Worm (Caenorhabditis elegans) whole organism, L3 larva: ENCODE results near the gene str-220.

Experiments
- R02D3.7 ChIP-seq: fragments of 150-350 bp; optimal IDR thresholded peaks from 2 replicates; lab custom pipeline; 2014; ENCODE audit warnings: missing biosample characterization, missing genetic modification characterization
- ZK546.5 ChIP-seq: sonication (generic microtip); optimal IDR thresholded peaks from 2 replicates; lab custom pipeline; 2017; ENCODE audit warnings: missing biosample characterization, missing genetic modification characterization
- ama-1 ChIP-seq: fragments of 150-350 bp; optimal IDR thresholded peaks from 2 replicates; lab custom pipeline; 2018
- ceh-28 ChIP-seq: fragments of 150-350 bp; optimal IDR thresholded peaks from 2 replicates; lab custom pipeline; 2014; ENCODE audit warnings: missing biosample characterization, missing genetic modification reagents, missing genetic modification characterization
- ceh-82 ChIP-seq: fragments of 150-350 bp; optimal IDR thresholded peaks from 2 replicates; lab custom pipeline; 2014; ENCODE audit warnings: missing biosample characterization, missing genetic modification characterization
- ceh-9 ChIP-seq: sonication (generic microtip); optimal IDR thresholded peaks from 2 replicates; lab custom pipeline; 2018; ENCODE audit warnings: missing biosample characterization, missing genetic modification characterization
- daf-12 ChIP-seq: fragments of 150-350 bp; optimal IDR thresholded peaks from 2 replicates; lab custom pipeline; 2014; ENCODE audit warnings: missing biosample characterization, missing genetic modification reagents, missing genetic modification characterization
- egl-27 ChIP-seq: sonication (generic microtip); optimal IDR thresholded peaks from 4 replicates; lab custom pipeline; 2017; ENCODE audit warnings: missing biosample characterization, missing genetic modification reagents, missing genetic modification characterization
- elt-1 ChIP-seq: fragments of 150-350 bp; optimal IDR thresholded peaks from 2 replicates; lab custom pipeline; 2014; ENCODE audit warnings: missing biosample characterization, missing genetic modification characterization
- elt-2 ChIP-seq: sonication (generic microtip); optimal IDR thresholded peaks from 2 replicates; lab custom pipeline; 2016; ENCODE audit warnings: missing genetic modification reagents, mild to moderate bottlenecking, missing genetic modification characterization, missing compliant biosample characterization
- elt-3 ChIP-seq, 3 experiments: fragments of 150-350 bp in 1 of 3; sonication (generic microtip) in 2 of 3; optimal IDR thresholded peaks; 2 replicates in 2 of 3; 4 replicates in 1 of 3; lab custom pipeline; 2014 to 2017; ENCODE audit warnings: missing biosample characterization in 3 of 3, missing genetic modification characterization in 3 of 3
- fkh-10 ChIP-seq: sonication (generic microtip); optimal IDR thresholded peaks from 2 replicates; lab custom pipeline; 2017; ENCODE audit warnings: missing biosample characterization, missing genetic modification reagents, missing genetic modification characterization
- fkh-2 ChIP-seq: fragments of 150-350 bp; optimal IDR thresholded peaks from 2 replicates; lab custom pipeline; 2014; ENCODE audit warnings: missing biosample characterization, missing genetic modification reagents, missing genetic modification characterization
- fos-1 ChIP-seq: fragments of 150-350 bp; optimal IDR thresholded peaks from 2 replicates; lab custom pipeline; 2014; ENCODE audit warnings: missing biosample characterization, missing genetic modification characterization
- lin-15B ChIP-seq: fragments of 150-350 bp; optimal IDR thresholded peaks from 2 replicates; lab custom pipeline; 2014; ENCODE audit warnings: missing biosample characterization, missing genetic modification characterization
- lsy-12 ChIP-seq: sonication (generic microtip); optimal IDR thresholded peaks from 2 replicates; lab custom pipeline; 2016; ENCODE audit warnings: mild to moderate bottlenecking, missing genetic modification characterization, missing compliant biosample characterization
- mdl-1 ChIP-seq: fragments of 150-350 bp; optimal IDR thresholded peaks from 2 replicates; lab custom pipeline; 2014; ENCODE audit warnings: missing biosample characterization, missing genetic modification characterization
- nfya-1 ChIP-seq: sonication (generic microtip); optimal IDR thresholded peaks from 2 replicates; lab custom pipeline; 2017; ENCODE audit warnings: missing genetic modification characterization, mild to moderate bottlenecking, missing compliant biosample characterization, antibody characterized with exemption, moderate library complexity; ENCODE audit not compliant: insufficient read depth
- nhr-11 ChIP-seq: fragments of 150-350 bp; optimal IDR thresholded peaks from 2 replicates; lab custom pipeline; 2014; ENCODE audit warnings: missing biosample characterization, missing genetic modification characterization
- nhr-12 ChIP-seq: fragments of 150-350 bp; optimal IDR thresholded peaks from 2 replicates; lab custom pipeline; 2014; ENCODE audit warnings: missing biosample characterization, missing genetic modification characterization
- nhr-237 ChIP-seq: fragments of 150-350 bp; optimal IDR thresholded peaks from 2 replicates; lab custom pipeline; 2014; ENCODE audit warnings: missing biosample characterization, missing genetic modification characterization
- nhr-28 ChIP-seq: fragments of 150-350 bp; optimal IDR thresholded peaks from 2 replicates; lab custom pipeline; 2014; ENCODE audit warnings: missing biosample characterization, missing genetic modification characterization
- nhr-43 ChIP-seq: sonication (generic microtip); optimal IDR thresholded peaks from 2 replicates; lab custom pipeline; 2016; ENCODE audit warnings: mild to moderate bottlenecking, missing genetic modification characterization, missing compliant biosample characterization; ENCODE audit not compliant: poor library complexity, severe bottlenecking
- nhr-67 ChIP-seq: fragments of 150-350 bp; optimal IDR thresholded peaks from 2 replicates; lab custom pipeline; 2014; ENCODE audit warnings: missing biosample characterization, missing genetic modification characterization
- nhr-76 ChIP-seq: fragments of 150-350 bp; sonication (generic microtip); optimal IDR thresholded peaks from 5 replicates; lab custom pipeline; 2014; ENCODE audit warnings: missing biosample characterization, missing genetic modification characterization
- nhr-77 ChIP-seq: fragments of 150-350 bp; optimal IDR thresholded peaks from 2 replicates; lab custom pipeline; 2014; ENCODE audit warnings: missing biosample characterization, missing genetic modification characterization
- pha-4 ChIP-seq: fragments of 150-350 bp; optimal IDR thresholded peaks from 2 replicates; lab custom pipeline; 2014; ENCODE audit warnings: missing biosample characterization, missing genetic modification reagents, missing genetic modification characterization
- pqm-1 ChIP-seq: fragments of 150-350 bp; optimal IDR thresholded peaks from 2 replicates; lab custom pipeline; 2017; ENCODE audit warnings: missing biosample characterization, missing genetic modification characterization, inconsistent platforms
- sea-2 ChIP-seq: fragments of 150-350 bp; sonication (generic microtip); optimal IDR thresholded peaks from 4 replicates; lab custom pipeline; 2014; ENCODE audit warnings: missing biosample characterization, missing genetic modification reagents, missing genetic modification characterization
- skn-1 ChIP-seq: fragments of 150-350 bp; optimal IDR thresholded peaks from 2 replicates; lab custom pipeline; 2014; ENCODE audit warnings: missing biosample characterization, missing genetic modification characterization
- snpc-4 ChIP-seq: fragments of 150-350 bp; optimal IDR thresholded peaks from 2 replicates; lab custom pipeline; 2014; ENCODE audit warnings: missing biosample characterization, missing genetic modification characterization
- tbx-2 ChIP-seq: sonication (generic microtip); optimal IDR thresholded peaks from 2 replicates; lab custom pipeline; 2016; ENCODE audit warnings: mild to moderate bottlenecking, missing genetic modification characterization, missing compliant biosample characterization
- unc-39 ChIP-seq: sonication (generic microtip); optimal IDR thresholded peaks from 4 replicates; lab custom pipeline; 2017; ENCODE audit warnings: missing biosample characterization, missing genetic modification characterization
- unc-62 ChIP-seq: fragments of 150-350 bp; sonication (generic microtip); optimal IDR thresholded peaks from 4 replicates; lab custom pipeline; 2014; ENCODE audit warnings: missing biosample characterization, missing genetic modification reagents, missing genetic modification characterization
- zag-1 ChIP-seq: fragments of 150-350 bp; optimal IDR thresholded peaks from 2 replicates; lab custom pipeline; 2014; ENCODE audit warnings: missing biosample characterization, missing genetic modification characterization
- ztf-11 ChIP-seq: fragments of 150-350 bp; optimal IDR thresholded peaks from 2 replicates; lab custom pipeline; 2014; ENCODE audit warnings: missing biosample characterization, missing genetic modification characterization
- ztf-4 ChIP-seq: fragments of 150-350 bp; optimal IDR thresholded peaks from 2 replicates; lab custom pipeline; 2014; ENCODE audit warnings: missing biosample characterization, missing genetic modification characterization

str-220 gene

DNA sequence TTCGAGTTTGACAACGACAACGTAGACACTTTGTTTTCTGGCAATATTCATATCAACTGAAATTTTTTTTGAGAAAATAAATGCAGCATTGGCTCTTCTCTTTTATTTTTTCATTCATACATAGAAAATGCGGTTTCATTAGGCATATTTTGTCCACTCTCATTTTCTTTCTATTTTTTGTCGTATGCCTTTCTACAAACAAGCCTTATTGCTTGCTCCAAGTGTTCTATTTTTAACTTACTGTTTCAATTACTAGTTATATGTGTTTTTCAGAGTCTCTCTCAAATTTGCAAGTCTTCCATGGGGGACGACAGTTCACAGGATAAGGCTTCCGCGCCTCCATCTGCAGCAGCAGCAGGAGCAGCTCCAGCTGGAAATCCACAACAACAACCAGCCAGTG lies 34.8 kb upstream of the str-220 start, which contains the start of gene kcc-1:
Gene kcc-1 (plus strand): TSS at position 301 of the 400 bp plus-strand sequence.
- TF ChIP-seq elt-3 (tag; optimal IDR thresholded peaks at IDR 0.05; lab: Kevin White, UChicago) (no peak), mdl-1 (tag; lab: Kevin White, UChicago) (no peak), elt-2 (tag; lab: Kevin White, UChicago) (no peak), R02D3.7 (tag; lab: Kevin White, UChicago) (no peak), ceh-9 (tag; lab: Kevin White, UChicago) (no peak), ztf-11 (no peak), fkh-2 (tag; lab: Kevin White, UChicago) (no peak), nhr-237 (no peak), elt-1 (tag; lab: Kevin White, UChicago) (no peak), pqm-1 (tag; lab: Kevin White, UChicago) (no peak), snpc-4 (tag; lab: Kevin White, UChicago) (no peak), daf-12 (tag; lab: Kevin White, UChicago) (no peak), zag-1 (tag; lab: Kevin White, UChicago) (no peak), ama-1 (lab: Kevin White, UChicago) (no peak), nhr-28 (no peak), nhr-12 (no peak)
- TF ChIP-seq, all 47 proteins: peak for 0

- TF ChIP-seq unc-62 (GFP tag; lab: Kevin White, UChicago) (no peak), nhr-76 (tag; lab: Kevin White, UChicago) (no peak), ceh-28 (tag; lab: Kevin White, UChicago) (no peak), snpc-4 (tag; lab: Kevin White, UChicago) (no peak), tbx-2 (tag; lab: Kevin White, UChicago) (no peak), nhr-77 (tag; lab: Kevin White, UChicago) (no peak)
Measured at ce11 chrIV:7203696-7204095, 32.6 kb upstream of the str-220 start, which contains the start of gene R13A1.3. R13A1.3 (plus strand) TSS chrIV:7203996.

DNA sequence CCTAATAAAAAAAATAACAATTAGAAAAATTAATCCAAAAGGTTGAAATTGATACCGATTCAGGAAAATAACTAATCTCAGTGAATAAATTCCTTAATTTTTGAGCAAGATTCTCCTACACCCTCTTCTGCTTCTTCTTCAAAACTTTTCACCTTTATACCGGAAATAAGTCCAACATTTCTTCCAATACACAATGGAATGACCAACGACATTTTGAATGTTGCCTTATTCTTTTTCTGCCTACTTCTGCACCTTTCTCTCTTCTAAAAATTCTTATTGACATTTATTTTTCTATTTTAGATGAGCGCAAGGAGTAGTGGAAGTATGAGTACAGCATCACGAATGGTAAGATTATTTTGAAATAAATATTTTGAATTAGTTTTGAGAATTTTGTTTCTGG lies 25.7 kb upstream of the str-220 start, which contains the start of gene unc-8:
Gene unc-8 (plus strand): TSS at position 301 of the 400 bp plus-strand sequence.
- TF ChIP-seq elt-3 (tag; optimal IDR thresholded peaks at IDR 0.05; lab: Kevin White, UChicago) (no peak), ceh-82 (no peak), skn-1 (tag; lab: Kevin White, UChicago) (no peak), nhr-77 (tag; lab: Kevin White, UChicago) (no peak), pha-4 (no peak), nhr-43 (tag; lab: Kevin White, UChicago) (no peak), ZK546.5 (no peak), nhr-67 (no peak), ama-1 (lab: Kevin White, UChicago) (no peak), egl-27 (tag; lab: Kevin White, UChicago) (no peak), ztf-11 (no peak), nhr-11 (tag; lab: Kevin White, UChicago) (no peak), nhr-12 (no peak), fkh-2 (tag; lab: Kevin White, UChicago) (no peak), pqm-1 (tag; lab: Kevin White, UChicago) (no peak), ceh-28 (tag; lab: Kevin White, UChicago) (no peak)
- TF ChIP-seq, all 47 proteins: peak for 0

- TF ChIP-seq fkh-2 (tag; lab: Kevin White, UChicago) (no peak), elt-3 (tag; optimal IDR thresholded peaks at IDR 0.05; lab: Kevin White, UChicago) (no peak), unc-39 (tag; lab: Kevin White, UChicago) (no peak), snpc-4 (tag; lab: Kevin White, UChicago) (no peak), sea-2 (GFP tag; lab: Kevin White, UChicago) (no peak), ceh-9 (tag; lab: Kevin White, UChicago) (no peak), fos-1 (tag; lab: Kevin White, UChicago) (no peak), R02D3.7 (tag; lab: Kevin White, UChicago) (no peak), ZK546.5 (no peak)
Measured at ce11 chrIV:7195734-7196133, 24.6 kb upstream of the str-220 start, which contains the start of gene best-16. best-16 (minus strand) TSS chrIV:7195834.

ce11 chrIV:7191745-7192144 lies 20.6 kb upstream of the str-220 start, which contains the start of gene R13A1.5:
R13A1.5 (minus strand) TSS chrIV:7191845.
- TF ChIP-seq lsy-12 (tag; lab: Kevin White, UChicago), result no peak
- TF ChIP-seq nfya-1, result no peak
- TF ChIP-seq ztf-4 (tag; lab: Kevin White, UChicago), result no peak
- TF ChIP-seq nhr-28, result no peak
- no peak for TF ChIP-seq ceh-9 (tag; lab: Kevin White, UChicago)
- no peak for TF ChIP-seq sea-2 (GFP tag; lab: Kevin White, UChicago)
- TF ChIP-seq fkh-10 (GFP tag; lab: Kevin White, UChicago), result no peak
- TF ChIP-seq pha-4, result no peak
- TF ChIP-seq lin-15B (tag; lab: Kevin White, UChicago), result no peak
- TF ChIP-seq nhr-67, result no peak
- TF ChIP-seq elt-1 (tag; lab: Kevin White, UChicago), result no peak
- no peak for TF ChIP-seq skn-1 (tag; lab: Kevin White, UChicago)
- TF ChIP-seq R02D3.7 (tag; lab: Kevin White, UChicago), result no peak
- TF ChIP-seq nhr-43 (tag; lab: Kevin White, UChicago), result no peak
- TF ChIP-seq nhr-76 (tag; lab: Kevin White, UChicago), result no peak
- TF ChIP-seq, all 47 proteins: peak for 0
